Worm (Caenorhabditis elegans) whole organism, L4 larva: ENCODE results near the gene Y57E12AL.2.

ENCODE experiments used
- D1046.2 ChIP-seq: fragments of 200-800 bp; sonication (Bioruptor generic); IDR thresholded peaks from 2 replicates; pipeline ENCODE4 v1.3.6; 2022; ENCODE audit warnings: missing genetic modification characterization, missing compliant biosample characterization
- F10B5.3 ChIP-seq: sonication (generic microtip); optimal IDR thresholded peaks from 2 replicates; lab custom pipeline; 2016; ENCODE audit warnings: mild to moderate bottlenecking, missing genetic modification characterization, missing compliant biosample characterization
- F26F4.8 ChIP-seq: fragments of 200-800 bp; sonication (Bioruptor generic); conservative IDR thresholded peaks from 2 replicates; pipeline ENCODE4 v1.3.6; 2022; ENCODE audit warnings: missing genetic modification characterization, missing compliant biosample characterization
- F44E2.7 ChIP-seq: fragments of 200-800 bp; sonication (Bioruptor generic); IDR thresholded peaks from 2 replicates; pipeline ENCODE4 v2.1.2; 2022; ENCODE audit warnings: missing genetic modification characterization, missing compliant biosample characterization
- F49E8.2 ChIP-seq: sonication (generic microtip); optimal IDR thresholded peaks from 2 replicates; lab custom pipeline; 2016; ENCODE audit warnings: missing compliant biosample characterization, mild to moderate bottlenecking, missing genetic modification characterization, borderline replicate concordance
- T20F7.1 ChIP-seq: fragments of 200-800 bp; sonication (Bioruptor generic); optimal IDR thresholded peaks from 2 replicates; lab custom pipeline; 2018; ENCODE audit warnings: mild to moderate bottlenecking, missing genetic modification characterization, missing compliant biosample characterization
- T26A8.4 ChIP-seq: fragments of 200-800 bp; sonication (Bioruptor generic); IDR thresholded peaks from 2 replicates; pipeline ENCODE4 v1.3.6; 2022; ENCODE audit warnings: missing genetic modification characterization, missing compliant biosample characterization
- aha-1 ChIP-seq: fragments of 150-350 bp; peaks from one replicate; lab custom pipeline; 2014; ENCODE audit warnings: missing biosample characterization, missing genetic modification characterization
- arid-1 ChIP-seq: fragments of 200-800 bp; sonication (Bioruptor generic); conservative IDR thresholded peaks from 2 replicates; pipeline ENCODE4 v1.3.6; 2022; ENCODE audit warnings: missing genetic modification reagents, missing genetic modification characterization, missing compliant biosample characterization
- ceh-28 ChIP-seq: fragments of 150-350 bp; optimal IDR thresholded peaks from 2 replicates; lab custom pipeline; 2014; ENCODE audit warnings: missing biosample characterization, missing genetic modification reagents, missing genetic modification characterization
- ctbp-1 ChIP-seq: fragments of 200-800 bp; sonication (Bioruptor generic); IDR thresholded peaks from 2 replicates; pipeline ENCODE4 v1.3.6; 2022; ENCODE audit warnings: missing genetic modification reagents, missing genetic modification characterization, missing compliant biosample characterization
- daf-16 ChIP-seq, 3 experiments: sonication (generic microtip); optimal IDR thresholded peaks; 2 replicates each; lab custom pipeline; 2016 to 2017; ENCODE audit warnings: missing genetic modification characterization in 3 of 3, missing genetic modification reagents in 3 of 3, mild to moderate bottlenecking in 2 of 3, missing compliant biosample characterization in 2 of 3, missing biosample characterization in 1 of 3, moderate library complexity in 1 of 3
- dmd-6 ChIP-seq: fragments of 200-800 bp; sonication (Bioruptor generic); IDR thresholded peaks from 2 replicates; pipeline ENCODE4 v1.3.6; 2022; ENCODE audit warnings: missing genetic modification reagents, missing genetic modification characterization, missing compliant biosample characterization
- dve-1 ChIP-seq: sonication (generic microtip); optimal IDR thresholded peaks from 2 replicates; lab custom pipeline; 2017; ENCODE audit warnings: antibody characterized with exemption, mild to moderate bottlenecking, missing genetic modification characterization, missing compliant biosample characterization; ENCODE audit not compliant: insufficient read depth
- egl-27 ChIP-seq: sonication (generic microtip); optimal IDR thresholded peaks from 3 replicates; lab custom pipeline; 2017; ENCODE audit warnings: missing biosample characterization, missing genetic modification reagents, missing genetic modification characterization
- egl-43 ChIP-seq: fragments of 200-800 bp; sonication (Bioruptor generic); IDR thresholded peaks from 2 replicates; pipeline ENCODE4 v1.3.6; 2022; ENCODE audit warnings: missing genetic modification reagents, missing genetic modification characterization, missing compliant biosample characterization
- fkh-10 ChIP-seq: fragments of 150-350 bp; optimal IDR thresholded peaks from 2 replicates; lab custom pipeline; 2014; ENCODE audit warnings: missing biosample characterization, missing genetic modification reagents, missing genetic modification characterization
- gei-8 ChIP-seq: fragments of 200-800 bp; sonication (Bioruptor generic); optimal IDR thresholded peaks from 2 replicates; lab custom pipeline; 2018; ENCODE audit warnings: mild to moderate bottlenecking, missing genetic modification characterization, missing compliant biosample characterization
- hif-1 ChIP-seq, 2 experiments: sonication (generic microtip); optimal IDR thresholded peaks; 2 replicates each; lab custom pipeline; 2016 to 2017; ENCODE audit warnings: missing compliant biosample characterization in 2 of 2, missing genetic modification characterization in 2 of 2, missing genetic modification reagents in 2 of 2, missing genotype in 2 of 2, mild to moderate bottlenecking in 1 of 2
- hlh-11 ChIP-seq: fragments of 200-800 bp; sonication (Bioruptor generic); optimal IDR thresholded peaks from 2 replicates; lab custom pipeline; 2018; ENCODE audit warnings: mild to moderate bottlenecking, missing genetic modification characterization, missing compliant biosample characterization
- hlh-30 ChIP-seq: sonication (generic microtip); optimal IDR thresholded peaks from 2 replicates; lab custom pipeline; 2017; ENCODE audit warnings: antibody characterized with exemption, mild to moderate bottlenecking, missing genetic modification characterization, missing compliant biosample characterization; ENCODE audit not compliant: insufficient read depth
- lin-1 ChIP-seq: fragments of 200-800 bp; sonication (Bioruptor generic); IDR thresholded peaks from 2 replicates; pipeline ENCODE4 v1.3.6; 2022; ENCODE audit warnings: missing genetic modification reagents, missing genetic modification characterization, missing compliant biosample characterization
- madf-5 ChIP-seq, 2 experiments: fragments of 200-800 bp; sonication (Bioruptor generic); IDR thresholded peaks; 2 replicates each; pipeline ENCODE4 v1.3.6; 2022; ENCODE audit warnings: missing compliant biosample characterization in 2 of 2, missing genetic modification characterization in 2 of 2
- mdt-29 ChIP-seq: fragments of 200-800 bp; sonication (Bioruptor generic); IDR thresholded peaks from 2 replicates; pipeline ENCODE4 v1.3.6; 2022; ENCODE audit warnings: missing genetic modification reagents, missing genetic modification characterization, missing compliant biosample characterization
- mep-1 ChIP-seq: fragments of 150-350 bp; sonication (generic microtip); optimal IDR thresholded peaks from 3 replicates; lab custom pipeline; 2014; ENCODE audit warnings: missing biosample characterization, missing genetic modification characterization
- mes-2 ChIP-seq: sonication (generic microtip); optimal IDR thresholded peaks from 2 replicates; lab custom pipeline; 2016; ENCODE audit warnings: missing genotype, mild to moderate bottlenecking, missing genetic modification characterization, missing compliant biosample characterization; ENCODE audit not compliant: poor library complexity, severe bottlenecking
- mxl-3 ChIP-seq: fragments of 200-800 bp; sonication (Bioruptor generic); optimal IDR thresholded peaks from 2 replicates; lab custom pipeline; 2018; ENCODE audit warnings: mild to moderate bottlenecking, missing genetic modification characterization, missing compliant biosample characterization
- nhr-10 ChIP-seq: fragments of 150-350 bp; optimal IDR thresholded peaks from 2 replicates; lab custom pipeline; 2014; ENCODE audit warnings: missing biosample characterization, missing genetic modification characterization
- nhr-102 ChIP-seq: sonication (generic microtip); optimal IDR thresholded peaks from 2 replicates; lab custom pipeline; 2016; ENCODE audit warnings: mild to moderate bottlenecking, missing genetic modification characterization, moderate library complexity, missing compliant biosample characterization
- nhr-25 ChIP-seq: sonication (generic microtip); optimal IDR thresholded peaks from 2 replicates; lab custom pipeline; 2017; ENCODE audit warnings: missing genetic modification characterization, mild to moderate bottlenecking, missing compliant biosample characterization, antibody characterized with exemption, moderate library complexity, borderline replicate concordance; ENCODE audit not compliant: insufficient read depth
- nhr-28 ChIP-seq: fragments of 150-350 bp; optimal IDR thresholded peaks from 2 replicates; lab custom pipeline; 2014; ENCODE audit warnings: missing biosample characterization, missing genetic modification characterization
- nhr-77 ChIP-seq: fragments of 150-350 bp; optimal IDR thresholded peaks from 2 replicates; lab custom pipeline; 2014; ENCODE audit warnings: missing biosample characterization, missing genetic modification characterization
- pqm-1 ChIP-seq: sonication (generic microtip); optimal IDR thresholded peaks from 2 replicates; lab custom pipeline; 2017; ENCODE audit warnings: missing biosample characterization, missing genetic modification characterization
- skn-1 ChIP-seq: fragments of 150-350 bp; optimal IDR thresholded peaks from 2 replicates; lab custom pipeline; 2014; ENCODE audit warnings: missing biosample characterization, missing genetic modification characterization
- spr-1 ChIP-seq: sonication (generic microtip); optimal IDR thresholded peaks from 2 replicates; lab custom pipeline; 2016; ENCODE audit warnings: mild to moderate bottlenecking, missing genetic modification characterization, missing compliant biosample characterization
- spr-3 ChIP-seq: fragments of 200-800 bp; sonication (Bioruptor generic); optimal IDR thresholded peaks from 2 replicates; lab custom pipeline; 2018; ENCODE audit warnings: mild to moderate bottlenecking, missing genetic modification characterization, missing compliant biosample characterization
- tra-1 ChIP-seq: fragments of 200-800 bp; sonication (Bioruptor generic); IDR thresholded peaks from 2 replicates; pipeline ENCODE4 v1.3.6; 2022; ENCODE audit warnings: missing genetic modification reagents, missing genetic modification characterization, missing compliant biosample characterization
- unc-62 ChIP-seq, 3 experiments: fragments of 150-350 bp in 1 of 3; sonication (generic microtip); optimal IDR thresholded peaks in 2 of 3; peaks in 1 of 3; 1 replicate in 1 of 3; 2 replicates in 2 of 3; lab custom pipeline; 2014 to 2017; ENCODE audit warnings: missing biosample characterization in 3 of 3, missing genetic modification characterization in 3 of 3, missing genetic modification reagents in 3 of 3, missing genotype in 1 of 3
- zip-2 ChIP-seq: fragments of 150-350 bp; optimal IDR thresholded peaks from 2 replicates; lab custom pipeline; 2014; ENCODE audit warnings: missing biosample characterization, missing genetic modification characterization
- ztf-7 ChIP-seq: fragments of 150-350 bp; optimal IDR thresholded peaks from 2 replicates; lab custom pipeline; 2014; ENCODE audit warnings: missing biosample characterization, missing genetic modification characterization

Y57E12AL.2 gene

DNA sequence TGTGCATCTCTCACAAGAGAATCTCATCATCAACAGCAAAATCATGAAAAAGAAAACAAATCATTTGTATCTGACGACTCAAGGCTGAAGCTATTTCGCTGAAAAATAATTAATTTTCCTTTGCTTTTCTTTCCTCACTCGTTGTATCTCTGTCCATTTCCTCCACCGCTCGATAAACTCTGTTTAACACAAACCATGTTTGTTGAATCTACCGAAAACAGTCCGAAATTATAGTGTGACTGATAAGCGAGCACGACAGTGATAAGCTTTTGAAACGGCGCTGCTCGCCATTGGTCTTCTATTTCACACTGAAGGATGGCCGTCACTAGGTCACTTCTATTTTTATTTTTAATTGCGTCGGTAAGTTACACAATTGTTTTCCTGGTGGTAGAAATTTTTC lies 17.8 kb downstream of the Y57E12AL.2 start, which contains the start of gene npa-1:
Gene npa-1, plus strand, starts transcription at position 142 of the 400 bp plus-strand sequence.
- TF ChIP-seq dve-1, result peak; percentile 26
- TF ChIP-seq arid-1, result no peak
- peak; percentile 60 for TF ChIP-seq pqm-1 (tag; lab: Kevin White, UChicago)
- peak; percentile 19 for TF ChIP-seq mxl-3 (GFP tag; lab: Kevin White, UChicago)
- no peak for TF ChIP-seq spr-3 (GFP tag; lab: Kevin White, UChicago)
- TF ChIP-seq egl-27 (tag; lab: Kevin White, UChicago), result no peak
- TF ChIP-seq nhr-102 (tag; lab: Kevin White, UChicago), result peak; percentile 5
- no peak for TF ChIP-seq egl-43
- TF ChIP-seq spr-1 (tag; lab: Kevin White, UChicago), result no peak
- peak; percentile 75 for TF ChIP-seq nhr-28
- TF ChIP-seq hlh-11, result peak; percentile 61
- TF ChIP-seq lin-1, result 0 out of 2 replicates have a peak, but pooled peaks have one; percentile 18
- no peak for TF ChIP-seq nhr-25 (tag; lab: Kevin White, UChicago)
- TF ChIP-seq daf-16 (GFP tag; optimal IDR thresholded peaks at IDR 0.05; lab: Kevin White, UChicago), result no peak
- TF ChIP-seq daf-16 (tag; optimal IDR thresholded peaks at IDR 0.05; lab: Kevin White, UChicago), result peak; percentile 51
- peak; percentile 13 for TF ChIP-seq nhr-77 (tag; lab: Kevin White, UChicago)
- TF ChIP-seq mep-1 (tag; lab: Kevin White, UChicago), result no peak
- no peak for TF ChIP-seq gei-8
- peak; percentile 43 for TF ChIP-seq dmd-6 (GFP tag; lab: Robert Waterston, UW)
- no peak for TF ChIP-seq F49E8.2 (tag; lab: Kevin White, UChicago)
- TF ChIP-seq mes-2 (tag; lab: Kevin White, UChicago), result peak; percentile 18
- TF ChIP-seq, all 104 proteins: peak for 11

DNA sequence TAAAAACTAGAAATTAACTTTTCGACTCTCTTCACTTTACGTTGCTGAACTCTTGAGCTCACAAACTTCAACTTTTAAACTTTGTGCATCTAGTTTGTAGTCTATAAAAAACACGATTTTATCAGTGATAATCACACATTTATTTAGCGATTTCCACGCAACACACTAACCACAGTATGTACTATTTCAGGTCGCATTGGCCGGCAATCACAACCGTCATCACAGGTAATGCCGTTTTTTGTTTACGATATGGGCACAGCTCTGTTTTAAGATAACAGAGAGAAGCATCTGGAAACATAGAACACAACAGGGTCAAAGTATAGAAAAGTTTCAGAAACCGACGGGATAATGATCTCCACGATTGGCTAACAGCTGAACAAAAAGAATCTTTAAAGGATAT lies 18.3 kb downstream of the Y57E12AL.2 start:
- peak; percentile 41 for TF ChIP-seq mes-2 (tag; lab: Kevin White, UChicago)
- TF ChIP-seq nhr-77 (tag; lab: Kevin White, UChicago), result peak; percentile 33
- no peak for TF ChIP-seq ztf-7 (tag; lab: Kevin White, UChicago)
- peak; percentile 20 for TF ChIP-seq hlh-11
- peak; percentile 34 for TF ChIP-seq hlh-30 (tag; lab: Kevin White, UChicago)
- TF ChIP-seq daf-16 (GFP tag; optimal IDR thresholded peaks at IDR 0.05; lab: Kevin White, UChicago), result no peak
- TF ChIP-seq daf-16 (tag; optimal IDR thresholded peaks at IDR 0.05; lab: Kevin White, UChicago), result peak; percentile 87
- peak in 1 of 2 experiments; percentile 25 for TF ChIP-seq hif-1 (tag; optimal IDR thresholded peaks at IDR 0.05; lab: Kevin White, UChicago)
- no peak for TF ChIP-seq zip-2
- TF ChIP-seq egl-27 (tag; lab: Kevin White, UChicago), result no peak
- peak; percentile 22; the same call in 1 of the 2 replicates for TF ChIP-seq tra-1 (GFP tag; lab: Robert Waterston, UW)
- peak in 1 of 2 experiments; percentile 26 for TF ChIP-seq unc-62 (GFP tag; optimal IDR thresholded peaks at IDR 0.05 in 1 of 2; lab: Kevin White, UChicago)
- no peak for TF ChIP-seq unc-62 (tag; optimal IDR thresholded peaks at IDR 0.05; lab: Kevin White, UChicago)
- peak; percentile 91 for TF ChIP-seq aha-1
- no peak for TF ChIP-seq ceh-28
- TF ChIP-seq F26F4.8 (GFP tag; lab: Robert Waterston, UW), result no peak
- peak; percentile 60 for TF ChIP-seq dve-1
- no peak for TF ChIP-seq mdt-29 (GFP tag; lab: Robert Waterston, UW)
- TF ChIP-seq nhr-28, result peak; percentile 98
- no peak for TF ChIP-seq D1046.2 (GFP tag; lab: Robert Waterston, UW)
- TF ChIP-seq T26A8.4 (GFP tag; lab: Robert Waterston, UW), result no peak
- no peak for TF ChIP-seq F44E2.7 (GFP tag; lab: Robert Waterston, UW)
- no peak for TF ChIP-seq ctbp-1 (GFP tag; lab: Robert Waterston, UW)
- TF ChIP-seq madf-5 (GFP tag; IDR thresholded peaks at IDR 0.05; lab: Robert Waterston, UW), result no peak
- no peak for TF ChIP-seq fkh-10 (GFP tag; lab: Kevin White, UChicago)
- TF ChIP-seq nhr-10 (tag; lab: Kevin White, UChicago), result no peak
- no peak for TF ChIP-seq skn-1 (tag; lab: Kevin White, UChicago)
- TF ChIP-seq T20F7.1 (GFP tag; lab: Kevin White, UChicago), result no peak
- no peak for TF ChIP-seq pqm-1 (tag; lab: Kevin White, UChicago)
- no peak for TF ChIP-seq F10B5.3 (tag; lab: Kevin White, UChicago)
